Fruit fly (Drosophila melanogaster) whole organism, adult: Measurements from ENCODE around the gene cic.

ENCODE experiments used
- CG11617 ChIP-seq: fragments of 200-800 bp; sonication (Bioruptor generic); optimal IDR thresholded peaks from 2 replicates; lab custom pipeline; 2017; ENCODE audit warnings: mild to moderate bottlenecking, missing biosample characterization, missing genetic modification reagents, missing genetic modification characterization
- CG12768 ChIP-seq: fragments of 200-800 bp; sonication (Bioruptor generic); optimal IDR thresholded peaks from 2 replicates; lab custom pipeline; 2017; ENCODE audit warnings: missing biosample characterization, missing genetic modification characterization, mild to moderate bottlenecking, moderate library complexity, missing genetic modification reagents
- CG14711 ChIP-seq: fragments of 200-800 bp; sonication (Bioruptor generic); optimal IDR thresholded peaks from 2 replicates; lab custom pipeline; 2018; ENCODE audit warnings: missing biosample characterization, mild to moderate bottlenecking, missing genetic modification characterization, moderate library complexity
- CG1620 ChIP-seq: fragments of 200-800 bp; sonication (Bioruptor generic); optimal IDR thresholded peaks from 2 replicates; lab custom pipeline; 2016; ENCODE audit warnings: missing biosample characterization, missing genetic modification characterization
- CG33017 ChIP-seq: fragments of 200-800 bp; sonication (Bioruptor generic); optimal IDR thresholded peaks from 2 replicates; lab custom pipeline; 2018; ENCODE audit warnings: missing biosample characterization, mild to moderate bottlenecking, missing genetic modification characterization, moderate library complexity
- CG5204 ChIP-seq: fragments of 200-800 bp; sonication (Bioruptor generic); optimal IDR thresholded peaks from 2 replicates; lab custom pipeline; 2016; ENCODE audit warnings: missing biosample characterization, missing genetic modification characterization
- CG7045 ChIP-seq: fragments of 200-800 bp; sonication (Bioruptor generic); optimal IDR thresholded peaks from 2 replicates; lab custom pipeline; 2017; ENCODE audit warnings: missing biosample characterization, mild to moderate bottlenecking, missing genetic modification characterization
- CG7101 ChIP-seq: fragments of 200-800 bp; sonication (Bioruptor generic); optimal IDR thresholded peaks from 2 replicates; lab custom pipeline; 2018; ENCODE audit warnings: missing biosample characterization, mild to moderate bottlenecking, missing genetic modification characterization, moderate library complexity
- Clk ChIP-seq: fragments of 200-800 bp; sonication (Bioruptor generic); optimal IDR thresholded peaks from 2 replicates; lab custom pipeline; 2017; ENCODE audit warnings: missing biosample characterization, missing genetic modification characterization
- Crg-1 ChIP-seq: fragments of 200-800 bp; sonication (Bioruptor generic); optimal IDR thresholded peaks from 2 replicates; lab custom pipeline; 2016; ENCODE audit warnings: missing biosample characterization, missing genetic modification characterization
- Hr96 ChIP-seq: fragments of 200-800 bp; sonication (Bioruptor generic); optimal IDR thresholded peaks from 2 replicates; lab custom pipeline; 2016; ENCODE audit warnings: missing biosample characterization, missing genetic modification characterization
- Mnt ChIP-seq: fragments of 200-800 bp; sonication (Bioruptor generic); optimal IDR thresholded peaks from 2 replicates; lab custom pipeline; 2016; ENCODE audit warnings: missing biosample characterization, mild to moderate bottlenecking, missing genetic modification characterization
- bab1 ChIP-seq: fragments of 200-800 bp; sonication (Bioruptor generic); optimal IDR thresholded peaks from 3 replicates; lab custom pipeline; 2019; ENCODE audit warnings: missing biosample characterization, mild to moderate bottlenecking, missing genetic modification characterization, moderate library complexity
- cic ChIP-seq: fragments of 200-800 bp; sonication (Bioruptor generic); optimal IDR thresholded peaks from 2 replicates; lab custom pipeline; 2017; ENCODE audit warnings: missing biosample characterization, mild to moderate bottlenecking, missing genetic modification characterization, moderate library complexity
- cnc ChIP-seq, 2 experiments: fragments of >200 bp; optimal IDR thresholded peaks; 2 replicates each; lab custom pipeline; 2017
- kay ChIP-seq: fragments of 200-800 bp; sonication (Bioruptor generic); peaks from one replicate; lab custom pipeline; 2016; ENCODE audit warnings: missing biosample characterization, missing genetic modification characterization, borderline replicate concordance
- ovo ChIP-seq: fragments of 200-800 bp; sonication (Bioruptor generic); optimal IDR thresholded peaks from 2 replicates; lab custom pipeline; 2016; ENCODE audit warnings: missing biosample characterization, missing genetic modification characterization
- pad ChIP-seq: fragments of 200-800 bp; sonication (Bioruptor generic); optimal IDR thresholded peaks from 3 replicates; lab custom pipeline; 2017; ENCODE audit warnings: missing biosample characterization, missing genetic modification characterization, mild to moderate bottlenecking, moderate library complexity, missing genetic modification reagents
- tj ChIP-seq: fragments of 200-800 bp; sonication (Bioruptor generic); optimal IDR thresholded peaks from 3 replicates; lab custom pipeline; 2017; ENCODE audit warnings: missing biosample characterization, mild to moderate bottlenecking, missing genetic modification characterization, moderate library complexity
- toe ChIP-seq: fragments of 200-800 bp; sonication (Bioruptor generic); optimal IDR thresholded peaks from 2 replicates; lab custom pipeline; 2016; ENCODE audit warnings: missing biosample characterization, missing genetic modification characterization

cic gene

DNA sequence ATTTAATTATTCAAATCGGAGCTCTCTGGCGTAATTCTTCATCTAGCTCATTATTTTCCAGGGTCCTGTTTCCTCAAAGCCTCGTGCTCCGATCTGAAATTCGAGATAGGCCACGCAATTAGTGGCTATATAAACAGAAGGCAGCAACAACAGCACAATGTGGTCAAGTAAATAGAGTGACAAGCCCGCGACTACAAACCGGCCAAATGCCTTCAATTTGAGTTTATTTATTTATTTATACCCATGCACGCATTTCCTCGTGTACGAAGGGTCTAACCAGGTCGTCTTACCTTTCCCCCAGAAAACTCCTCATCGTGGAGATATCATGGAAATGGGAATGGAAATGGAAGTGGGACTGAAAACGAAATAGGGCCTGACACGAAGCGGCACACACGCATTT lies 24.2 kb downstream of the cic start:
- TF ChIP-seq pad (GFP tag; lab: Kevin White, UChicago) (no peak), CG14711 (no peak), CG12768 (GFP tag; lab: Kevin White, UChicago) (no peak), CG7101 (tag; lab: Kevin White, UChicago) (no peak)

DNA sequence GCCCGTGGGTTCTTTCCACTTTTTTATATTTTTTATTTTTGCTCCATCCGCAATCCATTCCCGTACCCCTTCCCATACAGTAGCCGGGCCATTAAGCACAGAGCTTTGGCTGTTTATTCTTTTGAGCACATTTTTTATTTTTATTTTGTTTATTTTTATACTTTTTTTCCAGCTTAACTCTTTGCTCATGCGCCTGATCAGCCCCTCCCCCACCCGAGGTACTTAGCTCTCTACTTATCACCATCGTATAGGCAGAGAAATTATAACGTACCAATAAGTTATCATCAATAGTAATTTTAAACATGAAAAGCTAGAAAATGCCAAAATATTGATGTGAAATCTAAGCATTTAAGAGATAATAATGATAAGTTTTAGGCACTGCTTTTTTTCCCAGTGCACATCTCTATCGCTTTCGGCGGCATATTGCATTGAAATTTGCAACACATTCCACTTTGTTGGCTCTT lies 28.0 kb downstream of the cic start:
- TF ChIP-seq CG11617 (no peak), kay (GFP tag; lab: Kevin White, UChicago) (peak; percentile 2)

- no peak for TF ChIP-seq CG11617
- TF ChIP-seq tj, result peak; percentile 16
Measured at dm6 chr3R:20282103-20282502, 29.5 kb downstream of the cic start.

DNA sequence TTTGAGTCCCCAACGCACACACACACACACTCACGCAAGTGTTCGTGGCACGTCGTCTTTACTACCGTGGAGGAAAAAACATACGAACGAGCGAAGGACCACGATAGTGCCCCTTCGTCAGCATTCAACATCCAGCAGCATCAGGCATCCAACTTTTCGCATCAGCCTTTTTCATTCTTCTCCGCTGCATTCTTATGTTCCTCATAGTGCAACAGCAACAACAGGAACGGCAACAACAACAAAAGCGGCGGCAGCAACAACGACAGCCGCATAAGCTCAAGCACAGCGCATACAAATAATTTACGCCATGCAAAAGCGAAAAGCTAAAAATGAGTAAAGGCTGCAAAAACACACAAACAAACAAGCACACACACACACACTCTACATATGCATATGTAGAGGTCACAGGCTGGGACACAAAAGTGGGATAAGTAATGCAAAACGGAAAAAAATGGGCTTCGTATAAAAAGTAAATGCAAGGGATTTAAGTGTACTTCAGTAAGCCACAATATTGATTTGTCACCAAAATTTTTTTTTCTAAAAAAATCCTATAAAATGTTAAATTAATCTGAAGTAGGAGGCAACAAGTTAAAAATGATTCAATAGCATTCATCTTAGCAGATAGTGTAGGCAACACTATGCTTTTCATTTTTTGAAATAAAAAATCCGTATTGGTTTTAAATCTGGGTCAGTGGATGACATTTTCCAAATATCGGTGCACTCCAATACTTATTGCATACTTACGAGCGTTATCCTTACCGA lies 30.4 kb downstream of the cic start:
- TF ChIP-seq kay (GFP tag; lab: Kevin White, UChicago) (no peak), cic (GFP tag; lab: Kevin White, UChicago) (peak; percentile 31), pad (GFP tag; lab: Kevin White, UChicago) (peak; percentile 10)

DNA sequence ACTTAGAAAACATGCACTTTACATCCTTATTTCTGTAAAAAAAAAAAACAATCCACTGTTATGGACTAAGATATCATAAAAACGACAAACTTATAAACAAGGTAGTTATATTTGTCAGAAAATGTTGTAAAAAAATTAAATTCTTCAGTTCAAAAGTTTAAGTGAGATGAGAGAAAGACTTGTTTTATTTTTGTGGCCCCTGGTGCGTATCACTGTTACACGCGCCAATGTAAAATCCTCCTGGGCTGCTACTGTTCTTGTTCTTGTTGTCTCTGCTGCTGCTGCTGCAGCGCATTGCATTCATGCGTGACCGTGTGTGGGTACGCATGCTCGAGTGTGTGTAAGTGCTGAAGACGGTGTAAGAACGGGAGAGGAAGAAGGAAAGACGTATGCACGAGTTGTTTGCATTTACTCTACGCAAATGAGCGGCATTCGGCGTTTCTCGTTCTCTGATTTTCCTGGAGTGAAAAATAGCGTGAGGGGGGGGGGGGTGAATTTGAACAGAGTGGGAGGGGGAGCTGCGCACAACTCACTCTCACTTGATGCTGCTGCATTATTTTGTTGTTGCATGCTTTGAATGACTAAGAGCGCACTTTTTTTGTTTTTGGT lies 31.1 kb downstream of the cic start:
- no peak for TF ChIP-seq bab1 (GFP tag; lab: Kevin White, UChicago)
- peak; percentile 67 for TF ChIP-seq cic (GFP tag; lab: Kevin White, UChicago)

- TF ChIP-seq pad (GFP tag; lab: Kevin White, UChicago) (peak; percentile 92), CG14711 (peak; percentile 3), cnc (optimal IDR thresholded peaks at IDR 0.05; lab: Kevin White, UChicago) (no peak), CG11617 (no peak), bab1 (GFP tag; lab: Kevin White, UChicago) (peak; percentile 25), Clk (GFP tag; lab: Kevin White, UChicago) (no peak), CG33017 (tag; lab: Kevin White, UChicago) (no peak), cic (GFP tag; lab: Kevin White, UChicago) (peak; percentile 50), tj (no peak), CG12768 (GFP tag; lab: Kevin White, UChicago) (no peak), Mnt (GFP tag; lab: Kevin White, UChicago) (no peak), Hr96 (GFP tag; lab: Kevin White, UChicago) (no peak), CG5204 (GFP tag; lab: Kevin White, UChicago) (no peak), CG7045 (GFP tag; lab: Kevin White, UChicago) (no peak), toe (GFP tag; lab: Kevin White, UChicago) (no peak), Crg-1 (GFP tag; lab: Kevin White, UChicago) (no peak), CG1620 (GFP tag; lab: Kevin White, UChicago) (no peak), CG7101 (tag; lab: Kevin White, UChicago) (no peak), ovo (peak; percentile 21), kay (GFP tag; lab: Kevin White, UChicago) (peak; percentile 8)
Measured at dm6 chr3R:20284140-20284911, 31.8 kb downstream of the cic start.

DNA sequence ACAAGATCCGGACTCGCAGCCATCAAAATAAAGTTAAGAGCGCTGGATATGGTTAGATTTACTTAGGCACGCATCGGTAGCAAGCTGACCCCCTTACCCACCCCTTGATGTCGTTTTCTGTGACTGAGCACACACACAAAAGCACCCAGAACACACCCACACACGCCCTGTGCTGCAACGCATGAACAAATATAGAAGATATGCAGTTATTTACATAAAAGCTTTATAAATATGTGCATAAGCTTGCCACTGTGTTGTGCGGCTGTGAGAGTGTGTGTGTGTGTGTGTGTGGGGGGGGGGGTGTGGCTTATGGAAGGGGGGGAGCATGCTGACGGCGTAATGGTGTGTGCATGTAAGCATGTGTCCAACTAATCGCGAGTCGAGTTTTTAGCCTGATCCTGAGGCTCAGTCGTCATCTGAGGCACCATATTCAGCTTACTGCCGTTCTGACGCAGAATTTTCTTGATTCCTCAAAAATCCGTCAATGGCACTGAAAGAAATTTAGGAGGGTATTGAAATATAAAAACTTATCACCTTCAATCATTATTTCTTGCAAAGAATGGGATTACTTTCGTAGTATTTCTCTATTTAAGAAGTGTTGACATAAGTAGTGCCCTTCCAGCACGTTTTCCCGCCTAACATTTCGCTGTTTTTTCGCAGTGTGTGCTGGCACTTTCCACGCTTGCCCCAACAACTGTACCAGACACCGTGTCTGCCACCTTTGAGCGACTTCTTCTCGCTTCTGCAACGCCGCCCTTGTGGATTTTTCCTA lies 33.3 kb downstream of the cic start:
- TF ChIP-seq CG1620 (GFP tag; lab: Kevin White, UChicago) (no peak), CG12768 (GFP tag; lab: Kevin White, UChicago) (no peak), CG14711 (no peak), Crg-1 (GFP tag; lab: Kevin White, UChicago) (no peak), bab1 (GFP tag; lab: Kevin White, UChicago) (no peak), Mnt (GFP tag; lab: Kevin White, UChicago) (no peak), Clk (GFP tag; lab: Kevin White, UChicago) (no peak), CG5204 (GFP tag; lab: Kevin White, UChicago) (no peak), CG7045 (GFP tag; lab: Kevin White, UChicago) (no peak), cnc (optimal IDR thresholded peaks at IDR 0.05; lab: Kevin White, UChicago) (no peak), kay (GFP tag; lab: Kevin White, UChicago) (no peak)
